Worm (Caenorhabditis elegans) whole organism, mixed stage, embryonic: ENCODE data around the gene madf-4.

Experiments
- elt-3 ChIP-seq: fragments of 150-350 bp; optimal IDR thresholded peaks from 2 replicates; lab custom pipeline; 2014; ENCODE audit warnings: missing biosample characterization, missing genetic modification characterization
- unc-62 ChIP-seq: fragments of 150-350 bp; optimal IDR thresholded peaks from 2 replicates; lab custom pipeline; 2014; ENCODE audit warnings: missing biosample characterization, missing genetic modification reagents, missing genetic modification characterization

DNA sequence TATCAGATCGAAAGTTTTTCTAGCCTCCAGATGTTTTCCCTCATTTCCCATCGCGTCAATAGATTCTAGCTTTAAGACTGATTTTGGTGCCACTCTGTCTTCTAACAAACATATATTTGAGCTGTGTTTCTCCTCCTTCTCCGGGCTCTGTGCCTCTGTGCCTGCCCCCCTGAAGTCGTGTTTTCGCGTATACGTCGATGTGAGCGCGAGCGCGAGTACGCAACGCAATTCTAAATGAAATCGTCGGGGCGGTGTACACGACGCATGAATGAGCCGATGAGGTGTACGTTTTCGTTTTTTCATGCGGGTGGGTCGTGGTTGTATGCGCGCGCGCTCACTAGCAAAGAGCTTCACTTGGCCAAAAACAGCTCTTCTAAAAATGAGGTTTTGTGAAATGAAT is 3.6 kb upstream of the madf-4 start:
- no peak for TF ChIP-seq elt-3 (tag; lab: Kevin White, UChicago)
- no peak for TF ChIP-seq unc-62 (GFP tag; lab: Kevin White, UChicago)
